Fruit fly (Drosophila melanogaster): ENCODE results near the gene bur.

The bur gene

dm6 chr2L:21149053-21149452, 30.4 kb downstream of the bur start (continued):
- no peak for TF ChIP-seq p53 (GFP tag; optimal IDR thresholded peaks at IDR 0.05)
- TF ChIP-seq CG7745 (tag; optimal IDR thresholded peaks at IDR 0.05) = no peak
- TF ChIP-seq ftz-f1 (GFP tag; optimal IDR thresholded peaks at IDR 0.05) = no peak
- no peak for TF ChIP-seq nom (GFP tag; optimal IDR thresholded peaks at IDR 0.05)
- TF ChIP-seq B-H1 (GFP tag; IDR thresholded peaks at IDR 0.05) = no peak; the same call in 2 of the 3 replicates
- no peak for TF ChIP-seq usp (GFP tag; optimal IDR thresholded peaks at IDR 0.05)
- TF ChIP-seq ac (GFP tag; optimal IDR thresholded peaks at IDR 0.05) = no peak
- peak; percentile 55; the same call in 1 of the 3 replicates for TF ChIP-seq Dbx (GFP tag; IDR thresholded peaks at IDR 0.05)
- TF ChIP-seq Fer1 (GFP tag; optimal IDR thresholded peaks at IDR 0.05) = peak; percentile 42
- TF ChIP-seq NFAT (GFP tag; IDR thresholded peaks at IDR 0.05) = peak; percentile 43; the same call in 1 of the 2 replicates
- TF ChIP-seq unc-4 (GFP tag; IDR thresholded peaks at IDR 0.05; ENCODE audit: partially characterized antibody) = peak; percentile 77
- TF ChIP-seq D19B (GFP tag; optimal IDR thresholded peaks at IDR 0.05) = no peak
- TF ChIP-seq Poxn (GFP tag; IDR thresholded peaks at IDR 0.05) = no peak
- no peak for TF ChIP-seq insv (GFP tag; optimal IDR thresholded peaks at IDR 0.05)
- TF ChIP-seq CG4730 (GFP tag; IDR thresholded peaks at IDR 0.05) = 0 out of 2 replicates have a peak, but pooled peaks have one; percentile 8
- TF ChIP-seq sna (GFP tag; IDR thresholded peaks at IDR 0.05; ENCODE audit: partially characterized antibody) = no peak; the same call in 1 of the 2 replicates
- no peak for TF ChIP-seq croc (GFP tag; conservative IDR thresholded peaks at IDR 0.05)
- TF ChIP-seq Opbp (GFP tag; IDR thresholded peaks at IDR 0.05; ENCODE audit: partially characterized antibody) = peak; percentile 74
- TF ChIP-seq CG17361 (GFP tag; IDR thresholded peaks at IDR 0.05) = peak; percentile 70
- TF ChIP-seq abd-A (tag; optimal IDR thresholded peaks at IDR 0.05) = no peak
- peak; percentile 32; the same call in 1 of the 3 replicates for TF ChIP-seq Aef1 (GFP tag; IDR thresholded peaks at IDR 0.05)
- 0 out of 2 replicates have a peak, but pooled peaks have one; percentile 24 for TF ChIP-seq inv (GFP tag; IDR thresholded peaks at IDR 0.05; ENCODE audit: partially characterized antibody)
- peak; percentile 66; the same call in 1 of the 2 replicates for TF ChIP-seq HLH3B (GFP tag; IDR thresholded peaks at IDR 0.05)
- TF ChIP-seq vnd (GFP tag; IDR thresholded peaks at IDR 0.05; ENCODE audit: partially characterized antibody) = 0 out of 3 replicates have a peak, but pooled peaks have one; percentile 31
- no peak for TF ChIP-seq wor (GFP tag; IDR thresholded peaks at IDR 0.05)
- no peak for TF ChIP-seq Awh (GFP tag; IDR thresholded peaks at IDR 0.05)
- TF ChIP-seq CG14965 (GFP tag; optimal IDR thresholded peaks at IDR 0.05; ENCODE audit: borderline replicate concordance) = no peak
- TF ChIP-seq wdn (GFP tag; IDR thresholded peaks at IDR 0.05) = peak; percentile 34; the same call in 1 of the 2 replicates
- peak; percentile 9 for TF ChIP-seq CG13123 (GFP tag; optimal IDR thresholded peaks at IDR 0.05)
- TF ChIP-seq CG7987 (GFP tag; optimal IDR thresholded peaks at IDR 0.05) = no peak
- no peak for TF ChIP-seq Pdp1 (GFP tag; optimal IDR thresholded peaks at IDR 0.05)
- peak in 1 of 3 experiments; percentile 24 for TF ChIP-seq lola (GFP tag; optimal IDR thresholded peaks at IDR 0.05)
- peak; percentile 23 for TF ChIP-seq CG17385 (GFP tag; optimal IDR thresholded peaks at IDR 0.05)
- TF ChIP-seq CG7357 (GFP tag; IDR thresholded peaks at IDR 0.05) = no peak
- TF ChIP-seq Meics (GFP tag; optimal IDR thresholded peaks at IDR 0.05) = peak; percentile 67
- TF ChIP-seq CG8281 (tag; optimal IDR thresholded peaks at IDR 0.05) = no peak
- no peak for TF ChIP-seq CG18764 (GFP tag; optimal IDR thresholded peaks at IDR 0.05)
- no peak for TF ChIP-seq hkb (optimal IDR thresholded peaks at IDR 0.05)
- peak; percentile 81 for TF ChIP-seq hkb (GFP tag; IDR thresholded peaks at IDR 0.05)
- no peak for TF ChIP-seq sc (optimal IDR thresholded peaks at IDR 0.05)
- TF ChIP-seq sc (GFP tag; optimal IDR thresholded peaks at IDR 0.05) = no peak
- peak; percentile 45; the same call in 1 of the 3 replicates for TF ChIP-seq CG16813 (GFP tag; IDR thresholded peaks at IDR 0.05; ENCODE audit: partially characterized antibody)
- no peak for TF ChIP-seq CG4617 (GFP tag; optimal IDR thresholded peaks at IDR 0.05; ENCODE audit: borderline replicate concordance)
- TF ChIP-seq CG17328 (GFP tag; IDR thresholded peaks at IDR 0.05) = peak; percentile 66
- peak; percentile 55 for TF ChIP-seq Ets97D (GFP tag; optimal IDR thresholded peaks at IDR 0.05)
- no peak for TF ChIP-seq CG3995 (GFP tag; optimal IDR thresholded peaks at IDR 0.05)
- no peak for TF ChIP-seq lbe (GFP tag; optimal IDR thresholded peaks at IDR 0.05)
- TF ChIP-seq CG14667 (GFP tag; IDR thresholded peaks at IDR 0.05) = peak; percentile 35; the same call in 1 of the 2 replicates
- TF ChIP-seq HmgZ (tag; optimal IDR thresholded peaks at IDR 0.05) = peak; percentile 50
- TF ChIP-seq CG12391 (tag; optimal IDR thresholded peaks at IDR 0.05) = peak; percentile 74

Measured in whole organism, embryonic.